Fruit fly (Drosophila melanogaster) whole organism, embryonic: ENCODE results near the gene CG3306.

Source experiments
- ATbp ChIP-seq: fragments of 200-800 bp; sonication (Bioruptor generic); optimal IDR thresholded peaks from 2 replicates; lab custom pipeline; 2017; ENCODE audit warnings: missing biosample characterization, mild to moderate bottlenecking, missing genetic modification characterization, missing genetic modification reagents
- Adf1 ChIP-seq: fragments of 200-800 bp; sonication (Bioruptor generic); IDR thresholded peaks from 2 replicates; pipeline ENCODE4 v1.3.6; 2022; ENCODE audit warnings: missing biosample characterization, missing genetic modification characterization
- CG10366 ChIP-seq: fragments of 200-800 bp; sonication (Bioruptor generic); IDR thresholded peaks from 2 replicates; pipeline ENCODE4 v1.3.6; 2022; ENCODE audit warnings: missing biosample characterization, missing genetic modification characterization
- CG10979 ChIP-seq: fragments of 200-800 bp; sonication (Bioruptor generic); optimal IDR thresholded peaks from 2 replicates; lab custom pipeline; 2018; ENCODE audit warnings: missing biosample characterization, mild to moderate bottlenecking, missing genetic modification characterization, moderate library complexity
- CG11504 ChIP-seq: fragments of 200-800 bp; sonication (Bioruptor generic); optimal IDR thresholded peaks from 3 replicates; lab custom pipeline; 2019; ENCODE audit warnings: missing biosample characterization, mild to moderate bottlenecking, missing genetic modification characterization, moderate library complexity
- CG11695 ChIP-seq: fragments of 200-800 bp; sonication (Bioruptor generic); IDR thresholded peaks from 3 replicates; pipeline ENCODE4 v1.3.6; 2022; ENCODE audit warnings: missing biosample characterization, missing genetic modification characterization
- CG13123 ChIP-seq: fragments of 200-800 bp; sonication (Bioruptor generic); optimal IDR thresholded peaks from 2 replicates; lab custom pipeline; 2016; ENCODE audit warnings: missing biosample characterization, missing genetic modification characterization
- CG14965 ChIP-seq: fragments of 200-800 bp; sonication (Bioruptor generic); optimal IDR thresholded peaks from 2 replicates; lab custom pipeline; 2016; ENCODE audit warnings: missing biosample characterization, missing genetic modification characterization, borderline replicate concordance
- CG1603 ChIP-seq: fragments of 200-800 bp; sonication (Bioruptor generic); optimal IDR thresholded peaks from 2 replicates; lab custom pipeline; 2019; ENCODE audit warnings: missing biosample characterization, mild to moderate bottlenecking, missing genetic modification characterization, moderate library complexity
- CG16813 ChIP-seq: fragments of 200-800 bp; sonication (Bioruptor generic); IDR thresholded peaks from 3 replicates; pipeline ENCODE4 v1.3.6; 2022; ENCODE audit warnings: missing biosample characterization, missing genetic modification characterization; ENCODE audit not compliant: partially characterized antibody
- CG2678 ChIP-seq: fragments of 200-800 bp; sonication (Bioruptor generic); optimal IDR thresholded peaks from 3 replicates; lab custom pipeline; 2019; ENCODE audit warnings: missing biosample characterization, mild to moderate bottlenecking, missing genetic modification characterization, moderate library complexity
- CG6654 ChIP-seq: fragments of 200-800 bp; sonication (Bioruptor generic); optimal IDR thresholded peaks from 2 replicates; lab custom pipeline; 2017; ENCODE audit warnings: missing biosample characterization, mild to moderate bottlenecking, missing genetic modification characterization
- CG7556 ChIP-seq: fragments of 200-800 bp; sonication (Bioruptor generic); optimal IDR thresholded peaks from 2 replicates; lab custom pipeline; 2017; ENCODE audit warnings: missing biosample characterization, mild to moderate bottlenecking, missing genetic modification characterization
- CG7839 ChIP-seq: fragments of 200-800 bp; sonication (Bioruptor generic); optimal IDR thresholded peaks from 3 replicates; lab custom pipeline; 2018; ENCODE audit warnings: missing biosample characterization, mild to moderate bottlenecking, missing genetic modification characterization, moderate library complexity
- CG8388 ChIP-seq: fragments of 200-800 bp; sonication (Bioruptor generic); optimal IDR thresholded peaks from 2 replicates; lab custom pipeline; 2019; ENCODE audit warnings: missing biosample characterization, mild to moderate bottlenecking, missing genetic modification characterization, moderate library complexity
- CHES-1-like ChIP-seq: fragments of 200-800 bp; sonication (Bioruptor generic); optimal IDR thresholded peaks from 2 replicates; lab custom pipeline; 2016; ENCODE audit warnings: missing biosample characterization, missing genetic modification characterization
- CkIIα-i1 ChIP-seq: fragments of 200-800 bp; sonication (Bioruptor generic); IDR thresholded peaks from 2 replicates; pipeline ENCODE4 v1.3.6; 2022; ENCODE audit warnings: missing biosample characterization, missing genetic modification characterization
- Dll ChIP-seq: fragments of 200-800 bp; sonication (Bioruptor generic); IDR thresholded peaks from 4 replicates; pipeline ENCODE4 v1.3.6; 2022; ENCODE audit warnings: missing biosample characterization, missing genetic modification characterization; ENCODE audit not compliant: partially characterized antibody
- Drgx ChIP-seq: fragments of 200-800 bp; sonication (Bioruptor generic); IDR thresholded peaks from 2 replicates; pipeline ENCODE4 v1.3.6; 2022; ENCODE audit warnings: missing biosample characterization, missing genetic modification characterization
- H15 ChIP-seq: fragments of 200-800 bp; sonication (Bioruptor generic); IDR thresholded peaks from 3 replicates; pipeline ENCODE4 v1.3.6; 2022; ENCODE audit warnings: missing biosample characterization, missing genetic modification characterization
- HLH3B ChIP-seq: fragments of 200-800 bp; sonication (Bioruptor generic); IDR thresholded peaks from 2 replicates; pipeline ENCODE4 v1.3.6; 2022; ENCODE audit warnings: missing biosample characterization, missing genetic modification characterization
- Med ChIP-seq: fragments of 200-800 bp; sonication (Bioruptor generic); peaks from one replicate; lab custom pipeline; 2016; ENCODE audit warnings: missing biosample characterization, missing genetic modification characterization, mild to moderate bottlenecking, inconsistent platforms, moderate library complexity
- Opbp ChIP-seq: fragments of 200-800 bp; sonication (Bioruptor generic); IDR thresholded peaks from 3 replicates; pipeline ENCODE4 v1.3.6; 2022; ENCODE audit warnings: missing biosample characterization, missing genetic modification characterization; ENCODE audit not compliant: partially characterized antibody
- Rx ChIP-seq: fragments of 200-800 bp; sonication (Bioruptor generic); IDR thresholded peaks from 2 replicates; pipeline ENCODE4 v1.3.6; 2022; ENCODE audit warnings: missing biosample characterization, missing genetic modification characterization
- Sox102F ChIP-seq: fragments of 200-800 bp; sonication (Bioruptor generic); optimal IDR thresholded peaks from 2 replicates; lab custom pipeline; 2018; ENCODE audit warnings: missing biosample characterization, mild to moderate bottlenecking, missing genetic modification characterization, moderate library complexity
- Tbp ChIP-seq: fragments of >200 bp; optimal IDR thresholded peaks from 2 replicates; lab custom pipeline; 2018; ENCODE audit warnings: missing biosample characterization, missing genetic modification characterization
- bsh ChIP-seq, 2 experiments: fragments of 200-800 bp; sonication (Bioruptor generic); optimal IDR thresholded peaks; 2 replicates each; lab custom pipeline; 2017 to 2018; ENCODE audit warnings: mild to moderate bottlenecking in 2 of 2, missing biosample characterization in 2 of 2, missing genetic modification characterization in 2 of 2, moderate library complexity in 1 of 2
- chn ChIP-seq: fragments of 200-800 bp; sonication (Bioruptor generic); optimal IDR thresholded peaks from 2 replicates; lab custom pipeline; 2016; ENCODE audit warnings: missing biosample characterization, missing genetic modification characterization
- ci ChIP-seq: fragments of 200-800 bp; sonication (Bioruptor generic); IDR thresholded peaks from 3 replicates; pipeline ENCODE4 v1.3.6; 2022; ENCODE audit warnings: missing biosample characterization, missing genetic modification characterization
- dmrt99B ChIP-seq: fragments of 200-800 bp; sonication (Bioruptor generic); optimal IDR thresholded peaks from 2 replicates; lab custom pipeline; 2018; ENCODE audit warnings: missing biosample characterization, mild to moderate bottlenecking, missing genetic modification characterization, moderate library complexity
- dysf ChIP-seq: fragments of 200-800 bp; sonication (Bioruptor generic); IDR thresholded peaks from 3 replicates; pipeline ENCODE4 v1.3.6; 2022; ENCODE audit warnings: missing biosample characterization, missing genetic modification characterization
- esg ChIP-seq: fragments of 200-800 bp; sonication (Bioruptor generic); conservative IDR thresholded peaks from 2 replicates; pipeline ENCODE4 v1.3.6; 2022; ENCODE audit warnings: missing biosample characterization, missing genetic modification characterization
- fd96Cb ChIP-seq: fragments of 200-800 bp; sonication (Bioruptor generic); optimal IDR thresholded peaks from 2 replicates; lab custom pipeline; 2018; ENCODE audit warnings: missing biosample characterization, mild to moderate bottlenecking, missing genetic modification characterization, moderate library complexity
- gem ChIP-seq: fragments of 200-800 bp; sonication (Bioruptor generic); optimal IDR thresholded peaks from 2 replicates; lab custom pipeline; 2019; ENCODE audit warnings: missing biosample characterization, mild to moderate bottlenecking, missing genetic modification characterization, moderate library complexity
- her ChIP-seq: fragments of 200-800 bp; sonication (Bioruptor generic); optimal IDR thresholded peaks from 2 replicates; lab custom pipeline; 2016; ENCODE audit warnings: missing biosample characterization, missing genetic modification characterization
- hkb ChIP-seq, 2 experiments: fragments of 200-800 bp in 1 of 2; fragments of >200 bp in 1 of 2; sonication (Bioruptor generic) in 1 of 2; IDR thresholded peaks in 1 of 2; optimal IDR thresholded peaks in 1 of 2; 2 replicates each; pipeline versions ENCODE4 v1.3.6 to Lab custom; 2017 to 2022; ENCODE audit warnings: missing biosample characterization in 1 of 2, missing genetic modification characterization in 1 of 2
- nom ChIP-seq: fragments of 200-800 bp; sonication (Bioruptor generic); optimal IDR thresholded peaks from 2 replicates; lab custom pipeline; 2017; ENCODE audit warnings: missing biosample characterization, missing genetic modification characterization, mild to moderate bottlenecking, moderate library complexity, missing genetic modification reagents
- pum ChIP-seq: fragments of 200-800 bp; sonication (Bioruptor generic); optimal IDR thresholded peaks from 2 replicates; lab custom pipeline; 2016; ENCODE audit warnings: missing biosample characterization, missing genetic modification characterization
- row ChIP-seq: fragments of 200-800 bp; sonication (Bioruptor generic); IDR thresholded peaks from 3 replicates; pipeline ENCODE4 v1.3.6; 2022; ENCODE audit warnings: missing biosample characterization, missing genetic modification characterization
- sc ChIP-seq, 3 experiments: fragments of >200 bp in 2 of 3; fragments of 200-800 bp in 1 of 3; sonication (Bioruptor generic) in 1 of 3; optimal IDR thresholded peaks; 2 replicates in 2 of 3; 3 replicates in 1 of 3; lab custom pipeline; 2017; ENCODE audit warnings: mild to moderate bottlenecking in 1 of 3, missing biosample characterization in 1 of 3, missing genetic modification characterization in 1 of 3, missing genetic modification reagents in 1 of 3
- sisA ChIP-seq: fragments of 200-800 bp; sonication (Bioruptor generic); IDR thresholded peaks from 2 replicates; pipeline ENCODE4 v1.3.6; 2022; ENCODE audit warnings: missing biosample characterization, missing genetic modification characterization
- slbo ChIP-seq: fragments of 200-800 bp; sonication (Bioruptor generic); IDR thresholded peaks from 2 replicates; pipeline ENCODE4 v1.3.6; 2022; ENCODE audit warnings: missing biosample characterization, missing genetic modification characterization
- so ChIP-seq: fragments of 200-800 bp; sonication (Bioruptor generic); IDR thresholded peaks from 3 replicates; pipeline ENCODE4 v1.3.6; 2022; ENCODE audit warnings: missing biosample characterization, missing genetic modification characterization
- stwl ChIP-seq: fragments of 200-800 bp; sonication (Bioruptor generic); optimal IDR thresholded peaks from 3 replicates; lab custom pipeline; 2018; ENCODE audit warnings: missing biosample characterization, mild to moderate bottlenecking, missing genetic modification characterization, moderate library complexity
- tap ChIP-seq: fragments of 200-800 bp; optimal IDR thresholded peaks from 3 replicates; lab custom pipeline; 2019; ENCODE audit warnings: missing biosample characterization, mild to moderate bottlenecking, missing genetic modification characterization, moderate library complexity
- vvl ChIP-seq: fragments of 200-800 bp; sonication (Bioruptor generic); IDR thresholded peaks from 2 replicates; pipeline ENCODE4 v1.3.6; 2022; ENCODE audit warnings: missing biosample characterization, missing genetic modification characterization
- wor ChIP-seq: fragments of 200-800 bp; sonication (Bioruptor generic); IDR thresholded peaks from 2 replicates; pipeline ENCODE4 v1.3.6; 2022; ENCODE audit warnings: missing biosample characterization, missing genetic modification characterization
- zen ChIP-seq: fragments of 200-800 bp; sonication (Bioruptor generic); optimal IDR thresholded peaks from 3 replicates; lab custom pipeline; 2018; ENCODE audit warnings: missing biosample characterization, mild to moderate bottlenecking, missing genetic modification characterization, moderate library complexity

Gene CG3306

dm6 chr3L:9559040-9559439 lies 42.3 kb upstream of the CG3306 start:
- 0 out of 2 replicates have a peak, but pooled peaks have one; percentile 36 for TF ChIP-seq slbo
- TF ChIP-seq gem: peak; percentile 7
- TF ChIP-seq vvl (GFP tag; lab: Robert Waterston, UW): peak; percentile 33; the same call in 1 of the 2 replicates
- no peak for TF ChIP-seq CG16813 (GFP tag; lab: Robert Waterston, UW)
- 0 out of 2 replicates have a peak, but pooled peaks have one; percentile 7 for TF ChIP-seq sisA (GFP tag; lab: Robert Waterston, UW)
- TF ChIP-seq CG10366 (GFP tag; lab: Robert Waterston, UW): peak; percentile 13; the same call in 1 of the 2 replicates
- 0 out of 3 replicates have a peak, but pooled peaks have one; percentile 32 for TF ChIP-seq ci (GFP tag; lab: Robert Waterston, UW)
- no peak for TF ChIP-seq CG7556
- TF ChIP-seq CG14965 (GFP tag; lab: Kevin White, UChicago): no peak
- TF ChIP-seq hkb (optimal IDR thresholded peaks at IDR 0.05; lab: Kevin White, UChicago): no peak
- 0 out of 2 replicates have a peak, but pooled peaks have one; percentile 17 for TF ChIP-seq hkb (GFP tag; IDR thresholded peaks at IDR 0.05; lab: Robert Waterston, UW)
- no peak for TF ChIP-seq CG8388
- peak; percentile 9; the same call in 1 of the 2 replicates for TF ChIP-seq Drgx
- TF ChIP-seq H15 (GFP tag; lab: Robert Waterston, UW): no peak
- TF ChIP-seq CG6654: no peak
- TF ChIP-seq pum (GFP tag; lab: Kevin White, UChicago): no peak
- peak; percentile 38; the same call in 2 of the 3 replicates for TF ChIP-seq row
- no peak for TF ChIP-seq Dll (GFP tag; lab: Robert Waterston, UW)
- TF ChIP-seq esg (GFP tag; lab: Robert Waterston, UW): 0 out of 2 replicates have a peak, but pooled peaks have one; percentile 12
- TF ChIP-seq HLH3B: 0 out of 2 replicates have a peak, but pooled peaks have one; percentile 33
- peak; percentile 40 for TF ChIP-seq Med (GFP tag; lab: Kevin White, UChicago)
- TF ChIP-seq CHES-1-like (GFP tag; lab: Kevin White, UChicago): no peak
- no peak for TF ChIP-seq her (GFP tag; lab: Kevin White, UChicago)
- TF ChIP-seq CG11504 (tag; lab: Kevin White, UChicago): peak; percentile 14
- TF ChIP-seq nom (GFP tag; lab: Kevin White, UChicago): no peak
- peak; percentile 14 for TF ChIP-seq dmrt99B (tag; lab: Kevin White, UChicago)
- TF ChIP-seq stwl (tag; lab: Kevin White, UChicago): no peak
- 0 out of 3 replicates have a peak, but pooled peaks have one; percentile 37 for TF ChIP-seq dysf (GFP tag; lab: Robert Waterston, UW)
- peak; percentile 35 for TF ChIP-seq Sox102F (GFP tag; lab: Kevin White, UChicago)
- TF ChIP-seq Opbp (GFP tag; lab: Robert Waterston, UW): no peak
- TF ChIP-seq, all 482 proteins: peak for 16

dm6 chr3L:9566849-9567248 lies 34.5 kb upstream of the CG3306 start:
- TF ChIP-seq Dll (GFP tag; lab: Robert Waterston, UW) (no peak), sc (optimal IDR thresholded peaks at IDR 0.05; lab: Kevin White, UChicago) (no peak), sc (GFP tag; optimal IDR thresholded peaks at IDR 0.05; lab: Kevin White, UChicago) (no peak), wor (0 out of 2 replicates have a peak, but pooled peaks have one; percentile 13), CG8388 (peak; percentile 20), CG1603 (tag; lab: Kevin White, UChicago) (peak; percentile 28), zen (tag; lab: Kevin White, UChicago) (no peak), Tbp (GFP tag; lab: Kevin White, UChicago) (no peak), CG2678 (tag; lab: Kevin White, UChicago) (peak; percentile 52), fd96Cb (tag; lab: Kevin White, UChicago) (peak; percentile 14), Rx (no peak), bsh (GFP tag; optimal IDR thresholded peaks at IDR 0.05; lab: Kevin White, UChicago) (peak; percentile 44 to 47), CG11695 (0 out of 3 replicates have a peak, but pooled peaks have one; percentile 39), CG13123 (no peak), dmrt99B (tag; lab: Kevin White, UChicago) (peak; percentile 47), tap (tag; lab: Kevin White, UChicago) (peak; percentile 34), CG7839 (tag; lab: Kevin White, UChicago) (peak; percentile 41), Adf1 (GFP tag; lab: Robert Waterston, UW) (no peak), CG10979 (peak; percentile 42), chn (GFP tag; lab: Kevin White, UChicago) (no peak), so (0 out of 3 replicates have a peak, but pooled peaks have one; percentile 48), ATbp (GFP tag; lab: Kevin White, UChicago) (peak; percentile 28), CkIIα-i1 (GFP tag; lab: Robert Waterston, UW) (no peak)
